Fruit fly (Drosophila melanogaster) whole organism, larva: ENCODE results near the gene Cpr65Ec.

Experiments
- noc ChIP-seq: fragments of 200-800 bp; sonication (Bioruptor generic); optimal IDR thresholded peaks from 3 replicates; lab custom pipeline; 2019; ENCODE audit warnings: missing biosample characterization, mild to moderate bottlenecking, missing genetic modification characterization, moderate library complexity

Cpr65Ec gene

DNA sequence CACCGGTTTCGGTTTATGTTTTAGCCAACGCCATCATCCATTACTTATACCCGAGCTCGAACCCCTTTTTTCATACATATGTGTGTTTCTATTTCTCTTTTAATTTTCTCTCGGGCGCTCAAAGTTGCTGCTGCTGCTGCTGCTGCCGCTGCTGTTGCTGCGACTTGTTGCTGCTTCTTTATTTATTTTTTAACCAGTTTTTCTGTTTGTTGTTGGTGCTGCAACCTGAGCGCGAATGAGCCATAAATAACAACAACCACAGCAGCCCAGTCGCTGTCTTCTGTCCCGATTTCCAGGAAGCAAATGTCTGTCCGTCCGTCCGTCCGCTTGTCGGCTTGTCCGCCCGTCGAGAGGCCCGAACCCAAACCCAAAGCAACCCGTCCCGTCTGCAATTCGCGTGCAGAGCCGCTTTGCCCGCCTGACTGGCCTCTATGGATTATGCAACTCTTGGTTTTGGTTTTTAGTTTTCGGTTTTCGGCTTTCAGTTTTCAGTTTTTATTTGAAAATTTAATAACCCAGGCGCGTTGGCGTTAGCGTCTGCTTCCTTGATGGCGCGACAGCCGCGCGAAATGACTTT, 44.7 kb downstream of the Cpr65Ec start:
- no peak for TF ChIP-seq noc (tag; lab: Kevin White, UChicago)

- TF ChIP-seq noc (tag; lab: Kevin White, UChicago) = no peak
These were observed 50.3 kb downstream of the Cpr65Ec start for dm6 chr3L:7143283-7143682.
